Worm (Caenorhabditis elegans) whole organism, L4/young adult: ENCODE results near the gene F41G4.8.
"Not testable (repeated sequence)": the region's sequence is repeated elsewhere in the genome, so short reads cannot be mapped to it uniquely, and the experiment has no call there.

Source experiments
- W03F9.2 ChIP-seq: fragments of 150-350 bp; optimal IDR thresholded peaks from 2 replicates; lab custom pipeline; 2014; ENCODE audit warnings: missing biosample characterization, missing genetic modification characterization
- dao-5 ChIP-seq: sonication (generic microtip); optimal IDR thresholded peaks from 2 replicates; lab custom pipeline; 2016; ENCODE audit warnings: missing genotype, missing genetic modification characterization, moderate library complexity, missing compliant biosample characterization
- him-1 ChIP-seq: sonication (generic microtip); optimal IDR thresholded peaks from 2 replicates; lab custom pipeline; 2016; ENCODE audit warnings: missing genotype, missing genetic modification reagents, missing genetic modification characterization, missing compliant biosample characterization

Gene F41G4.8

ce11 chrX:16842935-16843334 is 1.9 kb downstream of the F41G4.8 start:
- TF ChIP-seq dao-5 (no peak), W03F9.2 (tag; lab: Kevin White, UChicago) (no peak), him-1 (tag; lab: Kevin White, UChicago) (no peak)

ce11 chrX:16840738-16841137 is 4.1 kb downstream of the F41G4.8 start, which contains the start of gene dyla-1:
Gene dyla-1 (plus strand): TSS chrX:16841038.
- TF ChIP-seq him-1 (tag; lab: Kevin White, UChicago) (no peak), dao-5 (no peak), W03F9.2 (tag; lab: Kevin White, UChicago) (no peak)

- no peak for TF ChIP-seq W03F9.2 (tag; lab: Kevin White, UChicago)
- no peak for TF ChIP-seq dao-5
- no peak for TF ChIP-seq him-1 (tag; lab: Kevin White, UChicago)
These were observed 8.5 kb downstream of the F41G4.8 start, which contains the start of gene F41G4.7 for ce11 chrX:16836304-16836703. Gene F41G4.7 (minus strand): TSS chrX:16836404.

- TF ChIP-seq him-1 (tag; lab: Kevin White, UChicago); dao-5; W03F9.2 (tag; lab: Kevin White, UChicago): not testable (repeated sequence)
These were observed 10.1 kb downstream of the F41G4.8 start, which contains the start of gene F41G4.13 for ce11 chrX:16834691-16835090. Gene F41G4.13 (minus strand): TSS chrX:16834791.

- no peak for TF ChIP-seq him-1 (tag; lab: Kevin White, UChicago)
These were observed 18.3 kb downstream of the F41G4.8 start for ce11 chrX:16826500-16826899.

- TF ChIP-seq him-1 (tag; lab: Kevin White, UChicago): no peak
These were observed 19.5 kb downstream of the F41G4.8 start, which contains the start of gene sto-5 for ce11 chrX:16825358-16825757. Gene sto-5 (minus strand): TSS chrX:16825458.

- TF ChIP-seq W03F9.2 (tag; lab: Kevin White, UChicago): no peak
- no peak for TF ChIP-seq him-1 (tag; lab: Kevin White, UChicago)
- TF ChIP-seq dao-5: no peak
These were observed 23.3 kb downstream of the F41G4.8 start for ce11 chrX:16821533-16821932.

ce11 chrX:16818271-16818670 is 26.6 kb downstream of the F41G4.8 start:
- TF ChIP-seq him-1 (tag; lab: Kevin White, UChicago) (no peak), W03F9.2 (tag; lab: Kevin White, UChicago) (no peak), dao-5 (no peak)

ce11 chrX:16816854-16817253 is 28.0 kb downstream of the F41G4.8 start:
- TF ChIP-seq dao-5 (no peak), him-1 (tag; lab: Kevin White, UChicago) (no peak), W03F9.2 (tag; lab: Kevin White, UChicago) (no peak)

- no peak for TF ChIP-seq W03F9.2 (tag; lab: Kevin White, UChicago)
- no peak for TF ChIP-seq dao-5
- no peak for TF ChIP-seq him-1 (tag; lab: Kevin White, UChicago)
These were observed 29.3 kb downstream of the F41G4.8 start for ce11 chrX:16815508-16815907.

- no peak for TF ChIP-seq dao-5
- TF ChIP-seq W03F9.2 (tag; lab: Kevin White, UChicago): no peak
These were observed 29.9 kb downstream of the F41G4.8 start for ce11 chrX:16814913-16815312.

ce11 chrX:16813606-16814330 is 31.1 kb downstream of the F41G4.8 start, which contains the start of gene cas-1:
Gene cas-1 (minus strand): TSS chrX:16813656.
- TF ChIP-seq W03F9.2 (tag; lab: Kevin White, UChicago) (no peak), him-1 (tag; lab: Kevin White, UChicago) (no peak), dao-5 (no peak)

ce11 chrX:16813148-16813547 is 31.7 kb downstream of the F41G4.8 start:
- TF ChIP-seq W03F9.2 (tag; lab: Kevin White, UChicago) (no peak), dao-5 (no peak), him-1 (tag; lab: Kevin White, UChicago) (no peak)

ce11 chrX:16811974-16812373 is 32.9 kb downstream of the F41G4.8 start:
- TF ChIP-seq W03F9.2 (tag; lab: Kevin White, UChicago) (no peak), dao-5 (no peak), him-1 (tag; lab: Kevin White, UChicago) (no peak)

ce11 chrX:16809689-16810088 is 35.1 kb downstream of the F41G4.8 start:
- no peak for TF ChIP-seq W03F9.2 (tag; lab: Kevin White, UChicago)
- TF ChIP-seq dao-5: no peak
- TF ChIP-seq him-1 (tag; lab: Kevin White, UChicago): no peak
